Worm (Caenorhabditis elegans) whole organism, L3 larva: Measurements from ENCODE around the gene Y61A9LA.12.
"Not testable (repeated sequence)": the region's sequence is repeated elsewhere in the genome, so short reads cannot be mapped to it uniquely, and the experiment has no call there.

Experiments
- R02D3.7 ChIP-seq: fragments of 150-350 bp; optimal IDR thresholded peaks from 2 replicates; lab custom pipeline; 2014; ENCODE audit warnings: missing biosample characterization, missing genetic modification characterization
- ZK546.5 ChIP-seq: sonication (generic microtip); optimal IDR thresholded peaks from 2 replicates; lab custom pipeline; 2017; ENCODE audit warnings: missing biosample characterization, missing genetic modification characterization
- aly-2 ChIP-seq: fragments of 150-350 bp; optimal IDR thresholded peaks from 2 replicates; lab custom pipeline; 2014; ENCODE audit warnings: missing biosample characterization, missing genetic modification characterization
- daf-12 ChIP-seq: fragments of 150-350 bp; optimal IDR thresholded peaks from 2 replicates; lab custom pipeline; 2014; ENCODE audit warnings: missing biosample characterization, missing genetic modification reagents, missing genetic modification characterization
- egl-5 ChIP-seq: fragments of 150-350 bp; optimal IDR thresholded peaks from 2 replicates; lab custom pipeline; 2017; ENCODE audit warnings: missing biosample characterization, missing genetic modification reagents, missing genetic modification characterization, inconsistent platforms
- fos-1 ChIP-seq: fragments of 150-350 bp; optimal IDR thresholded peaks from 2 replicates; lab custom pipeline; 2014; ENCODE audit warnings: missing biosample characterization, missing genetic modification characterization
- hmg-11 ChIP-seq: sonication (generic microtip); optimal IDR thresholded peaks from 2 replicates; lab custom pipeline; 2016; ENCODE audit warnings: missing genetic modification characterization, missing compliant biosample characterization
- jun-1 ChIP-seq: fragments of 150-350 bp; optimal IDR thresholded peaks from 2 replicates; lab custom pipeline; 2014; ENCODE audit warnings: missing biosample characterization, missing genetic modification reagents, missing genetic modification characterization
- lin-15B ChIP-seq: fragments of 150-350 bp; optimal IDR thresholded peaks from 2 replicates; lab custom pipeline; 2014; ENCODE audit warnings: missing biosample characterization, missing genetic modification characterization
- nhr-23 ChIP-seq: fragments of 150-350 bp; optimal IDR thresholded peaks from 2 replicates; lab custom pipeline; 2014; ENCODE audit warnings: missing biosample characterization, missing genetic modification reagents, missing genetic modification characterization
- nhr-237 ChIP-seq: fragments of 150-350 bp; optimal IDR thresholded peaks from 2 replicates; lab custom pipeline; 2014; ENCODE audit warnings: missing biosample characterization, missing genetic modification characterization
- nhr-76 ChIP-seq: fragments of 150-350 bp; sonication (generic microtip); optimal IDR thresholded peaks from 5 replicates; lab custom pipeline; 2014; ENCODE audit warnings: missing biosample characterization, missing genetic modification characterization
- pqm-1 ChIP-seq: fragments of 150-350 bp; optimal IDR thresholded peaks from 2 replicates; lab custom pipeline; 2017; ENCODE audit warnings: missing biosample characterization, missing genetic modification characterization, inconsistent platforms
- unc-62 ChIP-seq: fragments of 150-350 bp; sonication (generic microtip); optimal IDR thresholded peaks from 4 replicates; lab custom pipeline; 2014; ENCODE audit warnings: missing biosample characterization, missing genetic modification reagents, missing genetic modification characterization

DNA sequence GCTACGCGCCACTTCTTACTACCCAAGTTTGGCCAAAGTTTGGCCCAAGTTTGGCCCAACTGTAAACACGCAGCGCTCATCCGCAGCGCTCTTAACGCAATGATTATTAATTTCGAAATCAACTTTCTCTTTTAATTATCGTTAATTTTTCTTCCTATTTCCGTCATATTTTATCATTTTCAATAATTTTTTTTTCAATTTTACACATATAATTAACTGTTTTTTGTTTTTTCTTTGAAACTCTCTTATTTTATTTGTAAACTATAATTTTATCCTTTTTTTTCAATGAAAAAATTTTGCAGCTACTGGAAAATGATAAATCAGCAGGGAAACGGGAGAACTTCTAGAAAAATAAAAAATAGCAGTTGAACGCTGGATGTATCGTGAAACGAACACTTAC, 6.8 kb downstream of the Y61A9LA.12 start, which contains the start of gene Y61A9LA.4:
- not testable (repeated sequence) for TF ChIP-seq aly-2; egl-5 (tag; lab: Kevin White, UChicago); pqm-1; fos-1 (tag; lab: Kevin White, UChicago); unc-62 (GFP tag; lab: Kevin White, UChicago); hmg-11; daf-12 (tag; lab: Kevin White, UChicago); nhr-76 (tag; lab: Kevin White, UChicago); R02D3.7; jun-1 (tag; lab: Kevin White, UChicago); nhr-23 (tag; lab: Kevin White, UChicago); nhr-237 (tag; lab: Kevin White, UChicago); lin-15B (tag; lab: Kevin White, UChicago); ZK546.5 (tag; lab: Kevin White, UChicago)
